Fruit fly (Drosophila melanogaster) whole organism, embryonic: ENCODE results near the gene CG44094.
A peak's percentile ranks its signal among the peaks of the same experiment; 100 is the strongest.

Experiments
- CG12391 ChIP-seq: fragments of 200-800 bp; sonication (Bioruptor generic); optimal IDR thresholded peaks from 3 replicates; lab custom pipeline; 2018; ENCODE audit warnings: missing biosample characterization, mild to moderate bottlenecking, missing genetic modification characterization, moderate library complexity
- CG31224 ChIP-seq: fragments of 200-800 bp; sonication (Bioruptor generic); IDR thresholded peaks from 2 replicates; pipeline ENCODE4 v1.3.6; 2022; ENCODE audit warnings: missing biosample characterization, missing genetic modification characterization
- ind ChIP-seq: fragments of 200-800 bp; sonication (Bioruptor generic); optimal IDR thresholded peaks from 3 replicates; lab custom pipeline; 2016; ENCODE audit warnings: missing biosample characterization, missing genetic modification characterization
- jumu ChIP-seq: fragments of 200-800 bp; sonication (Bioruptor generic); optimal IDR thresholded peaks from 3 replicates; lab custom pipeline; 2016; ENCODE audit warnings: missing biosample characterization, missing genetic modification characterization
- tio ChIP-seq: fragments of 200-800 bp; sonication (Bioruptor generic); optimal IDR thresholded peaks from 2 replicates; lab custom pipeline; 2017; ENCODE audit warnings: missing biosample characterization, missing genetic modification characterization, inconsistent platforms

dm6 chr3R:14542038-14542437 is 34.4 kb downstream of the CG44094 start:
- TF ChIP-seq jumu (GFP tag; lab: Kevin White, UChicago) (no peak), ind (peak; percentile 16), tio (GFP tag; lab: Kevin White, UChicago) (no peak), CG12391 (tag; lab: Kevin White, UChicago) (no peak), CG31224 (no peak)
